Worm (Caenorhabditis elegans): ENCODE results near the gene dhc-4.

DNA sequence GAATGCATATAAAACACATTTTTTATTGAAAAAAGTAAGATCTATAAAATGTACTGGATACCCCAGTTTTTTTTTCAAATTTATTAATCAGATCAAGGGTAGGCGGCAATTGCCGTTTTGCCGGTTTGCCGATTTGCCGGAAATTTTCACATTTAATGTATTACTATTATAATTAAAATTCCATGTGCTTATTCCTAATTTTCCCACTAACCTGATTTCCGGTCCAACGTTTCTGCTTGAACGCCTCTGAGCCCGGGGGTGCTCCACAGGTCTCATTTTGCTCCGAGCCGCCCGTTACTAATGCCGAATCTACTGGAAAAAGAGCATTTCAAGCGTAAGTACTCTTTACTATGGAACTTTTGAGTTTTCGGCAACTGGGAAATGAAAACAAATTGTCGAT, at the start of gene dhc-4:
- no peak for TF ChIP-seq tra-4 (tag; optimal IDR thresholded peaks at IDR 0.05)
- TF ChIP-seq hmg-4 (GFP tag; optimal IDR thresholded peaks at IDR 0.05) = no peak
- TF ChIP-seq sea-1 (GFP tag; conservative IDR thresholded peaks at IDR 0.05) = no peak
- TF ChIP-seq ama-1 (optimal IDR thresholded peaks at IDR 0.05) = no peak
- TF ChIP-seq aly-1 (tag; optimal IDR thresholded peaks at IDR 0.05) = no peak
- no peak for TF ChIP-seq tbx-37 (GFP tag; conservative IDR thresholded peaks at IDR 0.05)
- no peak for TF ChIP-seq F13C5.2 (tag; optimal IDR thresholded peaks at IDR 0.05)
- TF ChIP-seq flt-1 (GFP tag; IDR thresholded peaks at IDR 0.05) = no peak
- no peak for TF ChIP-seq ceh-36 (tag; optimal IDR thresholded peaks at IDR 0.05)
- TF ChIP-seq ets-7 (tag; optimal IDR thresholded peaks at IDR 0.05) = no peak
- TF ChIP-seq hmbx-1 (tag; optimal IDR thresholded peaks at IDR 0.05) = no peak
